Worm (Caenorhabditis elegans) whole organism, midembryonic: Measurements from ENCODE around the gene Y51A2A.5.

Experiments
- klf-2 ChIP-seq: fragments of 200-800 bp; sonication (Bioruptor generic); conservative IDR thresholded peaks from 2 replicates; pipeline ENCODE4 v1.3.6; 2022; ENCODE audit warnings: missing genetic modification reagents, missing genetic modification characterization, missing compliant biosample characterization
- med-1 ChIP-seq: sonication (generic microtip); optimal IDR thresholded peaks from 2 replicates; lab custom pipeline; 2017; ENCODE audit warnings: missing genetic modification characterization, mild to moderate bottlenecking, missing compliant biosample characterization, antibody characterized with exemption, missing genetic modification reagents; ENCODE audit not compliant: insufficient read depth

ce11 chrV:18318312-18318711 lies 19.7 kb downstream of the Y51A2A.5 start, which contains the start of gene fbxb-119:
- TF ChIP-seq klf-2 (GFP tag; lab: Robert Waterston, UW) (no peak), med-1 (GFP tag; lab: Kevin White, UChicago) (no peak)
